Worm (Caenorhabditis elegans) whole organism, early embryonic: Measurements from ENCODE around the gene mbl-1.

Source experiments
- ceh-13 ChIP-seq: fragments of 200-800 bp; sonication (Bioruptor generic); optimal IDR thresholded peaks from 2 replicates; lab custom pipeline; 2018; ENCODE audit warnings: mild to moderate bottlenecking, missing genetic modification characterization, missing compliant biosample characterization
- ceh-36 ChIP-seq: sonication (generic microtip); optimal IDR thresholded peaks from 2 replicates; lab custom pipeline; 2016; ENCODE audit warnings: missing genetic modification characterization, inconsistent platforms, missing compliant biosample characterization
- hmg-4 ChIP-seq: fragments of 200-800 bp; sonication (Bioruptor generic); optimal IDR thresholded peaks from 2 replicates; lab custom pipeline; 2018; ENCODE audit warnings: mild to moderate bottlenecking, missing genetic modification characterization, missing compliant biosample characterization
- tbx-11 ChIP-seq: fragments of 200-800 bp; sonication (Bioruptor generic); IDR thresholded peaks from 2 replicates; pipeline ENCODE4 v1.3.6; 2022; ENCODE audit warnings: missing genetic modification characterization, missing compliant biosample characterization
- tra-4 ChIP-seq: sonication (generic microtip); optimal IDR thresholded peaks from 2 replicates; lab custom pipeline; 2017; ENCODE audit warnings: missing genetic modification characterization, missing compliant biosample characterization

The mbl-1 gene

ce11 chrX:17059760-17060159 is 81.4 kb downstream of the mbl-1 start:
- TF ChIP-seq tbx-11 (no peak), ceh-36 (tag; lab: Kevin White, UChicago) (no peak), hmg-4 (GFP tag; lab: Kevin White, UChicago) (no peak), tra-4 (no peak), ceh-13 (no peak)
